Fruit fly (Drosophila melanogaster) whole organism, prepupa: ENCODE data around the gene Sgs5.

Experiments used
- Blimp-1 ChIP-seq: fragments of 200-800 bp; sonication (Bioruptor generic); optimal IDR thresholded peaks from 3 replicates; lab custom pipeline; 2017; ENCODE audit warnings: missing biosample characterization, missing genetic modification characterization, mild to moderate bottlenecking, moderate library complexity, missing genetic modification reagents
- CG10669 ChIP-seq: fragments of 200-800 bp; sonication (Bioruptor generic); optimal IDR thresholded peaks from 3 replicates; lab custom pipeline; 2018; ENCODE audit warnings: missing biosample characterization, mild to moderate bottlenecking, missing genetic modification characterization, moderate library complexity
- CG11294 ChIP-seq: fragments of 200-800 bp; sonication (Bioruptor generic); IDR thresholded peaks from 2 replicates; pipeline ENCODE4 v1.3.6; 2022; ENCODE audit warnings: missing biosample characterization, missing genetic modification characterization
- CG3032 ChIP-seq: fragments of 200-800 bp; optimal IDR thresholded peaks from 2 replicates; lab custom pipeline; 2019; ENCODE audit warnings: missing biosample characterization, mild to moderate bottlenecking, missing genetic modification characterization, moderate library complexity
- CG6792 ChIP-seq: fragments of 200-800 bp; sonication (Bioruptor generic); optimal IDR thresholded peaks from 3 replicates; lab custom pipeline; 2016; ENCODE audit warnings: missing biosample characterization, missing genetic modification characterization
- Eip78C ChIP-seq: fragments of 200-800 bp; sonication (Bioruptor generic); peaks from one replicate; lab custom pipeline; 2016; ENCODE audit warnings: missing biosample characterization, missing genetic modification characterization
- Eip93F ChIP-seq: fragments of 200-800 bp; sonication (Bioruptor generic); optimal IDR thresholded peaks from 2 replicates; lab custom pipeline; 2016; ENCODE audit warnings: missing biosample characterization, mild to moderate bottlenecking, missing genetic modification characterization
- Gug ChIP-seq: fragments of 200-800 bp; sonication (Bioruptor generic); IDR thresholded peaks from 2 replicates; pipeline ENCODE4 v1.3.6; 2022; ENCODE audit warnings: missing biosample characterization, missing genetic modification characterization
- Lpt ChIP-seq: fragments of 200-800 bp; sonication (Bioruptor generic); optimal IDR thresholded peaks from 3 replicates; lab custom pipeline; 2016; ENCODE audit warnings: missing biosample characterization, missing genetic modification characterization
- ss ChIP-seq, 2 experiments: fragments of 200-800 bp; sonication (Bioruptor generic); optimal IDR thresholded peaks; 2 replicates in 1 of 2; 3 replicates in 1 of 2; lab custom pipeline; 2017 to 2018; ENCODE audit warnings: mild to moderate bottlenecking in 2 of 2, missing biosample characterization in 2 of 2, missing genetic modification characterization in 2 of 2, moderate library complexity in 1 of 2
- vri ChIP-seq: fragments of 200-800 bp; sonication (Bioruptor generic); optimal IDR thresholded peaks from 3 replicates; lab custom pipeline; 2016; ENCODE audit warnings: missing biosample characterization, mild to moderate bottlenecking, missing genetic modification characterization

DNA sequence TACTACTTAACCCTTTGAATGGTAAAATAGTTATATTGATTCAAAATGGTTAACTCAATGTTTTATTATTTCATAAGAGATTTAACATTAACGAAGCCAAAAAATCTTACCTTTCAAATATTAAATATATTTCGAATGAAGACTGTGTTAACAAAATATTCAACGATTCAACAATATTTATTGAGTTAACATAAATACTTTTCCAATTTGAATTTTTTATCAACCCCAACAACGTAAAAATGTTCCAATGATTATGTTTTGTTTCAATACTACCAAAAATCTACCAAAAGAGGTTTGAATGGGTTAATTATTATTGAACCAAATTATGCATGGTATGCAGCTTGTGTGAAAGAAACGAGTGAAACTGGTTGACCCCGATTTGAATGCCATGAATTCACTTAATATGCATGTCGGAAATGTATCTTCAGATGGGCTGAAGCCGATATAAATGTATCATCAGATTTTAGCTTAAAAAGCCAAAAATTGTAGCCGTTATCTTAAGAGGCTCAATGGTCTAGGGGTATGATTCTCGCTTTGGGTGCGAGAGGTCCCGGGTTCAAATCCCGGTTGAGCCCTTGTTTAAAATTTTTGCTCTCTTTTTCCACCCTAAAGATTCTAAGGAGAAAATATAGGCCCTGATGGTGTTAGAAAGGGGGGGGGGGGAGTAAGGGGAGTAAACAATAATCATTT lies 36.2 kb downstream of the Sgs5 start:
- peak; percentile 81 for TF ChIP-seq Eip78C (GFP tag; lab: Kevin White, UChicago)
- TF ChIP-seq Lpt (GFP tag; lab: Kevin White, UChicago), result no peak
- no peak for TF ChIP-seq CG10669 (GFP tag; lab: Kevin White, UChicago)
- TF ChIP-seq CG3032 (tag; lab: Kevin White, UChicago), result no peak
- no peak for TF ChIP-seq CG11294 (GFP tag; lab: Robert Waterston, UW)
- no peak for TF ChIP-seq ss (GFP tag; optimal IDR thresholded peaks at IDR 0.05; lab: Kevin White, UChicago)
- no peak for TF ChIP-seq CG6792 (GFP tag; lab: Kevin White, UChicago)
- no peak for TF ChIP-seq Blimp-1 (GFP tag; lab: Kevin White, UChicago)
- TF ChIP-seq Eip93F, result no peak
- TF ChIP-seq Gug (GFP tag; lab: Robert Waterston, UW), result no peak
- no peak for TF ChIP-seq vri (GFP tag; lab: Kevin White, UChicago)
